Fruit fly (Drosophila melanogaster): ENCODE results near the gene CG7058.

DNA sequence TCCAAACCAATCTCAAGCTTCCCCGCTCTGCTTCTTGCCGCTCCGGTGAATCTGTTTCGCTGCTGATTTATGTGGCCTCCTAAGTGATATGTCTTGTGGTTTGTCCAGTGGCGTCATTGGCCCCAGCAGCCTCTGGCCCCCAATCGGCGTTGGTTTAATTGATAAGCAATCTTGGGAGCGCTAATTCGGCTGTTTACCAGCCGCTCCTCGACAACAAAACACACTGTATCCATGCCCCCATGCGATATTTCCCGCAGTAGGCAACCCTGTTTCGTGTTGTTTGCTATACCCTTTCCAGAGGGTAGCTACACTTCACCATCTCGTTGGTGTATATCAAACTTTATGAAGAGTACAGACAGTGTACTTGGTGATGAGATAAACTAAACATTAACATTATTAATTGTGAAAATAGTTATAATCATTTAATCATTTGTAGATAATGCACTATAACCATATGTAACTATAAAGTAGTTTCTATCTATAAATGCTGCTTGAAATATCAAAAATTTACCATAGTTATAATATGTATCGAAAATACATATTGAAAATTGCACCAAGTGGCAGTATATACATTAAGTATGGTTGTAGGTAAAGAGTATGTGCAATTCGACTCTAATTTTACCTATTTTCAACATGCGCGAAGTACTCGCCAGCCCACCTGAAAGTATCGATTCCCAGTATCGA lies 42.0 kb downstream of the CG7058 start, which contains the start of gene shop:
- TF ChIP-seq vri (GFP tag; optimal IDR thresholded peaks at IDR 0.05) = peak; percentile 72
- peak; percentile 86 for TF ChIP-seq CG4318 (GFP tag; optimal IDR thresholded peaks at IDR 0.05)
- peak; percentile 87 for TF ChIP-seq Eip75B (GFP tag; optimal IDR thresholded peaks at IDR 0.05)
- peak; percentile 81 for TF ChIP-seq Ets96B (tag; optimal IDR thresholded peaks at IDR 0.05)
- TF ChIP-seq Sox102F (GFP tag; optimal IDR thresholded peaks at IDR 0.05) = peak; percentile 82
- TF ChIP-seq fkh (GFP tag; optimal IDR thresholded peaks at IDR 0.05) = peak; percentile 83
- peak; percentile 68 for TF ChIP-seq Gug (GFP tag; IDR thresholded peaks at IDR 0.05)
- TF ChIP-seq CG11762 (GFP tag; optimal IDR thresholded peaks at IDR 0.05; ENCODE audit: insufficient read depth) = peak; percentile 77
